Fruit fly (Drosophila melanogaster) whole organism: ENCODE data around the gene CG14537.

Source experiments
- CG8478 ChIP-seq: fragments of >200 bp; optimal IDR thresholded peaks from 2 replicates; lab custom pipeline; 2018; ENCODE audit warnings: inconsistent platforms
- Dll ChIP-seq: fragments of >200 bp; optimal IDR thresholded peaks from 2 replicates; lab custom pipeline; 2017
- EcR ChIP-seq, 2 experiments: fragments of >200 bp; optimal IDR thresholded peaks; 2 replicates each; lab custom pipeline; 2017; ENCODE audit warnings: missing biosample characterization in 2 of 2, missing genetic modification characterization in 2 of 2, missing genetic modification reagents in 2 of 2
- pan ChIP-seq: fragments of >200 bp; optimal IDR thresholded peaks from 2 replicates; lab custom pipeline; 2017
- psq ChIP-seq: fragments of >200 bp; optimal IDR thresholded peaks from 2 replicates; lab custom pipeline; 2017
- usp ChIP-seq: fragments of >200 bp; optimal IDR thresholded peaks from 2 replicates; lab custom pipeline; 2017; ENCODE audit warnings: missing biosample characterization, missing genetic modification characterization, mixed read lengths

The CG14537 gene

dm6 chr2L:7850406-7850805 is 10.2 kb downstream of the CG14537 start:
- no peak for TF ChIP-seq psq
- TF ChIP-seq EcR (GFP tag; optimal IDR thresholded peaks at IDR 0.05; lab: Kevin White, UChicago): no peak
- no peak for TF ChIP-seq usp (GFP tag; lab: Kevin White, UChicago)
- TF ChIP-seq Dll (lab: Kevin White, UChicago): no peak
- no peak for TF ChIP-seq CG8478 (lab: Kevin White, UChicago)
- TF ChIP-seq pan (lab: Kevin White, UChicago): no peak

DNA sequence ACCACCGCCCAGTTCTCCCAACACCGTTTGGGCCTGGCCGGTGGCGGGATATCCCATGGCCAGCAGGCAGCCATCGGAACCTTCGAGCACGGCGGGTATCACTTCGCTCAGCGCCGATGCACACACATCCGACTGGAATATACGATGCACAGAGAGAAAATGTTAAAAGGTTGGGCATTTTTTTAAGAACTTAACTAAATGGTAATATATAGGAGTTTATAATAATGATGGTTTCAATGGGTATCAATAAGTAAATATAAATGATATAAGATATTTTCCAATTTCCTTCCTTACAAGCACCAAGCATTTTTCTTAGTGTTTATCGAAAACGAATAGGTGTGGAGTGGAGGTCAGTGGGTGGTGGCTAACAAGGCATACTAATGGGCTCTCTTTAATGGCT is 11.4 kb downstream of the CG14537 start:
- TF ChIP-seq psq (no peak), usp (GFP tag; lab: Kevin White, UChicago) (no peak), pan (lab: Kevin White, UChicago) (no peak), EcR (GFP tag; optimal IDR thresholded peaks at IDR 0.05; lab: Kevin White, UChicago) (no peak), CG8478 (lab: Kevin White, UChicago) (no peak), Dll (lab: Kevin White, UChicago) (no peak)

dm6 chr2L:7855108-7855507 is 14.9 kb downstream of the CG14537 start, which contains the start of gene CG14535:
TSS of gene CG14535 (minus strand) at chr2L:7855475.
- no peak for TF ChIP-seq pan (lab: Kevin White, UChicago)
- no peak for TF ChIP-seq EcR (GFP tag; optimal IDR thresholded peaks at IDR 0.05; lab: Kevin White, UChicago)
- no peak for TF ChIP-seq Dll (lab: Kevin White, UChicago)
- no peak for TF ChIP-seq usp (GFP tag; lab: Kevin White, UChicago)

dm6 chr2L:7856380-7857127 is 16.3 kb downstream of the CG14537 start, which contains the start of gene lectin-28C:
TSS of gene lectin-28C (plus strand) at chr2L:7857077.
- TF ChIP-seq EcR (GFP tag; optimal IDR thresholded peaks at IDR 0.05; lab: Kevin White, UChicago): peak; percentile 71 to 86

DNA sequence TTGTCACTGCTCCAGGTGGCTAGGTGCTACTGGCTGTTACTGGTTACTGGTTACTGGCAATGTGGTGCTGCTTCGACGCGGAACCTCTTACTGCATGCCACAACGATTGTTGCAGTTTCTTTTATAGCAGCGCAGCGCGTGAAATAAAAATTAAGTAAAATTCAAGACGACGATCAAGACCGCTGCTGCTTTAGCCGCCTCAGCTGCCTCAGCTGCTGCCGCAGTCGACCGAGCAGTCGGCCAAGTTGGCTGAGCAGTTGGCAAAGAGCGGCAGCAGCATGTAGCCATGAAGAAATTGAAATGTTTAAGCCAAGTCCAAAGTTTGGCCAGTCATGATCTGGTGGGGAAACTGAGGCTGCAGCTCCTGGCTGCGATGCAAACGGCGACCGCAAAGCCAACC is 20.5 kb downstream of the CG14537 start, which contains the start of gene TwdlE:
TSS of gene TwdlE (minus strand) at position 101 of the 400 bp plus-strand sequence.
- TF ChIP-seq usp (GFP tag; lab: Kevin White, UChicago) (no peak), Dll (lab: Kevin White, UChicago) (no peak), pan (lab: Kevin White, UChicago) (no peak), psq (no peak), CG8478 (lab: Kevin White, UChicago) (no peak), EcR (GFP tag; optimal IDR thresholded peaks at IDR 0.05; lab: Kevin White, UChicago) (no peak)

DNA sequence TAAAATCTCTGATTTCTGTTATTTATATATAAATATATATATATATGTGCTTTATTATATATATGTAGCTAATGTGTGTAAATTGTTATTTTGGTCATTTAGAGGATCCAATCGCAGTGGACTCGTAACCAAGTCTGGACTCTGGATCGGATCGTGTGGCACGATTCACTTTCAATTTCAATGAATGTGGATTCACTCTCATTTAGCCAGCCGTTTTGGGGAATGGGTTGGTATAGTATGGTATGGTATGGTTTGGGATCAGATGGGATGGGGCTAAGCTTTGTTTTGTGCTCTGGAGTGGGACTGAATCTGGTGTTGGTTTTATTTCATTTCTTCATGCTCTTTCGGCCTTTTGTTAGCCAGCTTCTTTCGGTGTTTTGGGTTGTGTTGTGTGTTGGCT is 21.5 kb downstream of the CG14537 start:
- TF ChIP-seq EcR (GFP tag; optimal IDR thresholded peaks at IDR 0.05; lab: Kevin White, UChicago) (no peak), Dll (lab: Kevin White, UChicago) (no peak), psq (no peak), pan (lab: Kevin White, UChicago) (no peak), usp (GFP tag; lab: Kevin White, UChicago) (no peak), CG8478 (lab: Kevin White, UChicago) (no peak)

- no peak for TF ChIP-seq Dll (lab: Kevin White, UChicago)
- no peak for TF ChIP-seq EcR (GFP tag; optimal IDR thresholded peaks at IDR 0.05; lab: Kevin White, UChicago)
- no peak for TF ChIP-seq CG8478 (lab: Kevin White, UChicago)
- no peak for TF ChIP-seq psq
- TF ChIP-seq usp (GFP tag; lab: Kevin White, UChicago): no peak
- TF ChIP-seq pan (lab: Kevin White, UChicago): no peak
These were observed 28.4 kb downstream of the CG14537 start for dm6 chr2L:7868608-7869007.

DNA sequence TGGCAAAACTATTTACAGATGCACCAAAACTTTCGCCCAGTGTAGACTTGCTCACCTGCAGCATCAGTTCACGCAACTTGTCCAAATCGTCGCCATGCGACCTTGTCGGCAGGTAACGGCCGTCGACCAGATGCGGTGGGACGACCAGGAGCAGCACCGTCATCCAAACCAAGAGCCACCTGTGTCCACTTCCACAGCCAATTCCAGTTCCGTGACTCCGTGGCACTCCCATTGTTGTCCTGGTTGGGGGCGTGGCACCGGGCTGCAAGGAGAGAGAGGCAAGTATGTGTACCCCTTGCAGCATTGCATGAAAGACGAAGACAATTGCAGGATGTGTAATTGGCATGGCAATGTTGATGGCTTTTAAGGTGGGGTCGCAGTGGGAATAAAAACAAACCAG is 30.0 kb downstream of the CG14537 start:
- TF ChIP-seq Dll (lab: Kevin White, UChicago) (peak; percentile 40), EcR (GFP tag; optimal IDR thresholded peaks at IDR 0.05; lab: Kevin White, UChicago) (no peak)

- TF ChIP-seq psq: no peak
- TF ChIP-seq EcR (GFP tag; optimal IDR thresholded peaks at IDR 0.05; lab: Kevin White, UChicago): no peak
- no peak for TF ChIP-seq Dll (lab: Kevin White, UChicago)
- TF ChIP-seq usp (GFP tag; lab: Kevin White, UChicago): no peak
- TF ChIP-seq pan (lab: Kevin White, UChicago): no peak
- no peak for TF ChIP-seq CG8478 (lab: Kevin White, UChicago)
These were observed 31.1 kb downstream of the CG14537 start, which contains the start of gene Proc for dm6 chr2L:7871332-7871731. TSS of gene Proc (minus strand) at chr2L:7871432.

- TF ChIP-seq psq (no peak), usp (GFP tag; lab: Kevin White, UChicago) (no peak), pan (lab: Kevin White, UChicago) (no peak), CG8478 (lab: Kevin White, UChicago) (no peak), EcR (GFP tag; optimal IDR thresholded peaks at IDR 0.05; lab: Kevin White, UChicago) (no peak), Dll (lab: Kevin White, UChicago) (no peak)
These were observed 31.7 kb downstream of the CG14537 start for dm6 chr2L:7871821-7872524.

DNA sequence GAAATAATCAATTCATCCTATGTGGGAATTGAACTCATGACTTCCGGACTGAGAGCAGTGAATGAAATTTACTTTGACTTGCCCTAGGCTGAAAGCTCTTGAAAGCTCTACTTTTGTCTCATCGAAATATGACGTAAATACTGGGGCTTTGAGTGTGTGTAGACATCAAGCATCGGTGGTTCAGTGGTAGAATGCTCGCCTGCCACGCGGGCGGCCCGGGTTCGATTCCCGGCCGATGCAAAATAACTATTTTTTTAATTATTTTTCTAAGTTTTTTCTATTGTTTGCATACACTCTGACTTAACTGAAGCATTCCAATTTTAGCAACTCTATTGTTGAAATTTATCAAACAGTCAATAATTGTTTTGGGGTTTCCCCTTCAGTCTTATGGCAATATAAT is 32.4 kb downstream of the CG14537 start:
- no peak for TF ChIP-seq psq
- no peak for TF ChIP-seq EcR (GFP tag; optimal IDR thresholded peaks at IDR 0.05; lab: Kevin White, UChicago)
- TF ChIP-seq CG8478 (lab: Kevin White, UChicago): no peak
- no peak for TF ChIP-seq Dll (lab: Kevin White, UChicago)
- no peak for TF ChIP-seq usp (GFP tag; lab: Kevin White, UChicago)
- TF ChIP-seq pan (lab: Kevin White, UChicago): no peak

- TF ChIP-seq CG8478 (lab: Kevin White, UChicago): no peak
- no peak for TF ChIP-seq Dll (lab: Kevin White, UChicago)
- no peak for TF ChIP-seq EcR (GFP tag; optimal IDR thresholded peaks at IDR 0.05; lab: Kevin White, UChicago)
- TF ChIP-seq usp (GFP tag; lab: Kevin White, UChicago): no peak
- TF ChIP-seq psq: no peak
- no peak for TF ChIP-seq pan (lab: Kevin White, UChicago)
These were observed 35.4 kb downstream of the CG14537 start for dm6 chr2L:7875676-7876075.
